Fruit fly (Drosophila melanogaster): ENCODE data around the gene CG8563.
A peak's percentile ranks its signal among the peaks of the same experiment; 100 is the strongest.

CG8563 gene

DNA sequence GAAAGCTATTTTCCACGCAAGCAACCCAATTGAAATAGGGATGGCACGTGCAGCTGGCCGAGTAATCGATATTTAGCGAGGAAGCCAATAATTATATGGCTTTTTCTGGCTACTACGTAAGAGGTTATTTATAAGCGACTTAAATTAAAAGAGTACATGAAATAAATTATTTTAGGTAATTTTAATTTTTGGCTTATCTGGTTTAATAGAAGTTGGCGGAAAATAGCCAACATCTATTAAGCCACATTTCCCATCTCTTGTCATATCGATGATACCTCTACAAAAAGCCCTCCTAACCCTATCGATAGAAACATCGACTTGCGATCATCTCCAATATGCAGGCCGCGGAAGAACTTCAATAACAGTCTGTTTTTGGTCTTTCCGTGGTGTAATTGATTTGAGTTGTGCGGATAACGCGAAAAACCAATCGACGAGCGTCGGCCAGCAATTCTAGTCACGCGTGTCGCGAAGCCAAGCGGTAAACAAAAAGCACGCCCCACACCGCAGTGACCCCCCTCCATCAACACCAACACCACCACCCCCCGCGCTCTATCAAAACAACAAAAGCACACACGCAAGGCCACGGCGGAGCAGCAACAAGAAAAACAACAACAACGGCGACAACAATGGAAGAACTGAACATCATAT, 42.4 kb upstream of the CG8563 start, which contains the start of the genes Srp19 and qm (continued):
- TF ChIP-seq dsx (GFP tag; optimal IDR thresholded peaks at IDR 0.05; ENCODE audit: poor library complexity, severe bottlenecking) (peak; percentile 37), CG3032 (tag; optimal IDR thresholded peaks at IDR 0.05) (peak; percentile 33), vri (GFP tag; optimal IDR thresholded peaks at IDR 0.05) (no peak), CG4318 (GFP tag; optimal IDR thresholded peaks at IDR 0.05) (no peak), CG11762 (GFP tag; optimal IDR thresholded peaks at IDR 0.05; ENCODE audit: insufficient read depth) (no peak), Ets96B (tag; optimal IDR thresholded peaks at IDR 0.05) (no peak), CG6792 (GFP tag; optimal IDR thresholded peaks at IDR 0.05) (peak; percentile 5), dac (GFP tag; optimal IDR thresholded peaks at IDR 0.05) (no peak), CG15336 (GFP tag; IDR thresholded peaks at IDR 0.05) (no peak), CG6854 (GFP tag; optimal IDR thresholded peaks at IDR 0.05) (peak; percentile 65), eg (GFP tag; IDR thresholded peaks at IDR 0.05) (no peak; the same call in 2 of the 3 replicates), CG6276 (GFP tag; optimal IDR thresholded peaks at IDR 0.05) (no peak), lz (GFP tag; optimal IDR thresholded peaks at IDR 0.05) (peak; percentile 66), Sox15 (GFP tag; optimal IDR thresholded peaks at IDR 0.05) (no peak), Gug (GFP tag; IDR thresholded peaks at IDR 0.05) (no peak), CG7368 (GFP tag; optimal IDR thresholded peaks at IDR 0.05) (no peak), Met (GFP tag; optimal IDR thresholded peaks at IDR 0.05) (no peak), achi (GFP tag; optimal IDR thresholded peaks at IDR 0.05) (peak; percentile 1), net (GFP tag; optimal IDR thresholded peaks at IDR 0.05) (no peak), OdsH (GFP tag; optimal IDR thresholded peaks at IDR 0.05) (no peak), ss (GFP tag; optimal IDR thresholded peaks at IDR 0.05) (peak; percentile 67 to 90), CG32006 (GFP tag; optimal IDR thresholded peaks at IDR 0.05) (peak; percentile 15), topi (GFP tag; optimal IDR thresholded peaks at IDR 0.05) (peak; percentile 38)

DNA sequence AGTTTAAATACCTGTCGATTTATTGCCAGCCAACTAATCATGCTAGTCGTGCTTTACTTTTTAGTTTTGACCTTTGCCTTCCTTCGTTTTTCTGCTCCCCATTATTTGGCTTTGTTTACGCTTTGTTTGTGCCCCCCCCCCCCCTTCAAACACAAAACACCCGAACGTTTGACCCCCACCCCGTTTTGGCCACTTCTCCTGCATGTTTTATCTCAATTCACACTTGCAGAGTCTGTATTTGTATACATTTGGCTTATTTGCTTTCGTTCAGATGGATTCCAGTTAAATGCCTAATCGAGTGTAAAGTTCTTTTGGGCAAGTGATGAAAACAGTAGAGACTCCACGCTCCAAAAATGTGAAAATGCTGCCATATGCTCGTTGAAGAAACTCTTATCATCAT, 41.2 kb upstream of the CG8563 start:
- TF ChIP-seq Hr39 (GFP tag; optimal IDR thresholded peaks at IDR 0.05), result no peak
- TF ChIP-seq fkh (GFP tag; optimal IDR thresholded peaks at IDR 0.05), result peak; percentile 79
- TF ChIP-seq CG3919 (GFP tag; optimal IDR thresholded peaks at IDR 0.05), result no peak
- no peak for TF ChIP-seq cyc (GFP tag; optimal IDR thresholded peaks at IDR 0.05)

DNA sequence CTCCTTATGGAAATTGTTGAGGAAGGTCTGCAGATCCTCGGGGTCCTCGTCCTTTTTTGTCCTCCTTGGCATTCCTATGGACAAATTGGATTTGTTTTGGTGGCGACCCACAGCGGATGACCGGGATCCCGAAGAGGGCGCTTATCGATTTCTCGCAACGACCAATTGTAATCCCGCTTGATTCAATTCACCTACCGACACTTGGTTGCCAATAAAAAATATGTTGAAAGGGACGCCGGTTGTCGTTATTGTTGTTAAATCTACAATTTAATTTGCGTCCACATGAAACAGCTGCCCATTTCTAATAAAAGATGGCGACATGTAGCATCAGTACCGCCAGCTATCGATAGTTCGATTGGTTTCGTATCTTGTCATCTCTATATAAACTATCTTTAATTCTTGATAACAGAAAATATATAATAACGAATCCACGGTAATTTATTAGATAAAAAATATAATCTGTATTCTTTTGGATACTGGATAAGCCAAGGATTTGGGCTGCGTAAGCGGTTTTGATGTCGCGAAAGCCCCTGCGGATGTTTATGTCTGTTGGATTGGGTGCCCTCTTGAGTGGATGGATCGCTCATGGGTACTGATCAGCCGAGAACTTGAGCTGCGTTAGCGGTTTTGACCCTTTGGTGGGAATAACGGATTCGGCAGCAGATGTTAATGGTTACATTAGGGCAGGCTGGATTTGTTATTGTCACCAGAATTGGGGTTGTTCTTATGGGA, 34.0 kb upstream of the CG8563 start, which contains the start of gene CTCF:
Gene CTCF (minus strand): TSS at position 328 of the 732 bp plus-strand sequence.
- no peak for TF ChIP-seq CG8632 (GFP tag; optimal IDR thresholded peaks at IDR 0.05)
- no peak for TF ChIP-seq dsx (GFP tag; optimal IDR thresholded peaks at IDR 0.05; ENCODE audit: poor library complexity, severe bottlenecking)
- no peak for TF ChIP-seq acj6 (GFP tag; optimal IDR thresholded peaks at IDR 0.05)
- no peak for TF ChIP-seq salr (GFP tag; optimal IDR thresholded peaks at IDR 0.05)
- TF ChIP-seq CG6854 (GFP tag; optimal IDR thresholded peaks at IDR 0.05), result no peak
- no peak for TF ChIP-seq Ets21C (GFP tag; optimal IDR thresholded peaks at IDR 0.05)
- TF ChIP-seq CG7368 (GFP tag; optimal IDR thresholded peaks at IDR 0.05), result peak; percentile 10
- TF ChIP-seq ss (GFP tag; optimal IDR thresholded peaks at IDR 0.05), result peak in 1 of 2 experiments; percentile 1
- TF ChIP-seq Lpt (GFP tag; optimal IDR thresholded peaks at IDR 0.05), result no peak
- peak; percentile 67 for TF ChIP-seq esn (GFP tag; optimal IDR thresholded peaks at IDR 0.05)
- TF ChIP-seq CG10669 (GFP tag; optimal IDR thresholded peaks at IDR 0.05), result no peak
- TF ChIP-seq CG11902 (GFP tag; optimal IDR thresholded peaks at IDR 0.05), result no peak
- no peak for TF ChIP-seq CG8319 (GFP tag; optimal IDR thresholded peaks at IDR 0.05)
- TF ChIP-seq CG3032 (tag; optimal IDR thresholded peaks at IDR 0.05), result peak; percentile 56
- TF ChIP-seq CG10631 (GFP tag; optimal IDR thresholded peaks at IDR 0.05), result peak; percentile 1
- peak; percentile 38 for TF ChIP-seq cyc (GFP tag; optimal IDR thresholded peaks at IDR 0.05)
- no peak for TF ChIP-seq Gug (GFP tag; IDR thresholded peaks at IDR 0.05)
- TF ChIP-seq CG8119 (GFP tag; IDR thresholded peaks at IDR 0.05), result no peak
- peak; percentile 36 for TF ChIP-seq topi (GFP tag; optimal IDR thresholded peaks at IDR 0.05)
- TF ChIP-seq net (GFP tag; optimal IDR thresholded peaks at IDR 0.05), result peak; percentile 6
- TF ChIP-seq vri (GFP tag; optimal IDR thresholded peaks at IDR 0.05), result no peak
- no peak for TF ChIP-seq CG15336 (GFP tag; IDR thresholded peaks at IDR 0.05)
- peak; percentile 43 for TF ChIP-seq CG31627 (GFP tag; optimal IDR thresholded peaks at IDR 0.05)
- TF ChIP-seq Hr4 (GFP tag; optimal IDR thresholded peaks at IDR 0.05), result no peak
- no peak for TF ChIP-seq spab (GFP tag; optimal IDR thresholded peaks at IDR 0.05)
- no peak for TF ChIP-seq dac (GFP tag; optimal IDR thresholded peaks at IDR 0.05)
- peak; percentile 71 for TF ChIP-seq Eip78C (GFP tag)
- no peak for TF ChIP-seq OdsH (GFP tag; optimal IDR thresholded peaks at IDR 0.05)
- peak; percentile 58 for TF ChIP-seq lz (GFP tag; optimal IDR thresholded peaks at IDR 0.05)
- TF ChIP-seq Hr38 (GFP tag; optimal IDR thresholded peaks at IDR 0.05), result no peak
- TF ChIP-seq CG4318 (GFP tag; optimal IDR thresholded peaks at IDR 0.05), result no peak
- no peak for TF ChIP-seq Eip93F (GFP tag; optimal IDR thresholded peaks at IDR 0.05)

Data from whole organism, prepupa.